Fruit fly (Drosophila melanogaster) whole organism, embryonic: ENCODE data around the gene CG9132.
A peak's percentile ranks its signal among the peaks of the same experiment; 100 is the strongest.

ENCODE experiments used
- Ada2b ChIP-seq: fragments of 200-800 bp; sonication (Bioruptor generic); IDR thresholded peaks from 2 replicates; pipeline ENCODE4 v1.3.6; 2022; ENCODE audit warnings: missing biosample characterization, missing genetic modification characterization
- B-H1 ChIP-seq: fragments of 200-800 bp; sonication (Bioruptor generic); IDR thresholded peaks from 3 replicates; pipeline ENCODE4 v1.3.6; 2022; ENCODE audit warnings: missing biosample characterization, missing genetic modification characterization
- Blimp-1 ChIP-seq: fragments of 200-800 bp; sonication (Bioruptor generic); optimal IDR thresholded peaks from 3 replicates; lab custom pipeline; 2018; ENCODE audit warnings: missing biosample characterization, missing genetic modification characterization, mild to moderate bottlenecking, moderate library complexity, missing genetic modification reagents
- CG10366 ChIP-seq: fragments of 200-800 bp; sonication (Bioruptor generic); IDR thresholded peaks from 2 replicates; pipeline ENCODE4 v1.3.6; 2022; ENCODE audit warnings: missing biosample characterization, missing genetic modification characterization
- CG11504 ChIP-seq: fragments of 200-800 bp; sonication (Bioruptor generic); optimal IDR thresholded peaks from 3 replicates; lab custom pipeline; 2019; ENCODE audit warnings: missing biosample characterization, mild to moderate bottlenecking, missing genetic modification characterization, moderate library complexity
- CG11696 ChIP-seq: fragments of 200-800 bp; sonication (Bioruptor generic); IDR thresholded peaks from 2 replicates; pipeline ENCODE4 v1.3.6; 2022; ENCODE audit warnings: missing biosample characterization, missing genetic modification characterization
- CG12236 ChIP-seq: fragments of 200-800 bp; sonication (Bioruptor generic); optimal IDR thresholded peaks from 2 replicates; lab custom pipeline; 2016; ENCODE audit warnings: missing biosample characterization, missing genetic modification characterization
- CG13775 ChIP-seq: fragments of 200-800 bp; sonication (Bioruptor generic); optimal IDR thresholded peaks from 3 replicates; lab custom pipeline; 2017; ENCODE audit warnings: missing biosample characterization, mild to moderate bottlenecking, missing genetic modification characterization
- CG16863 ChIP-seq: fragments of 200-800 bp; sonication (Bioruptor generic); optimal IDR thresholded peaks from 3 replicates; lab custom pipeline; 2016; ENCODE audit warnings: missing biosample characterization, missing genetic modification characterization
- CG18619 ChIP-seq: fragments of 200-800 bp; sonication (Bioruptor generic); optimal IDR thresholded peaks from 3 replicates; lab custom pipeline; 2017; ENCODE audit warnings: missing biosample characterization, mild to moderate bottlenecking, missing genetic modification characterization
- CG2120 ChIP-seq: fragments of 200-800 bp; sonication (Bioruptor generic); optimal IDR thresholded peaks from 3 replicates; lab custom pipeline; 2016; ENCODE audit warnings: missing biosample characterization, missing genetic modification characterization
- CG2678 ChIP-seq: fragments of 200-800 bp; sonication (Bioruptor generic); optimal IDR thresholded peaks from 3 replicates; lab custom pipeline; 2019; ENCODE audit warnings: missing biosample characterization, mild to moderate bottlenecking, missing genetic modification characterization, moderate library complexity
- CG30403 ChIP-seq: fragments of 200-800 bp; sonication (Bioruptor generic); optimal IDR thresholded peaks from 3 replicates; lab custom pipeline; 2016; ENCODE audit warnings: missing biosample characterization, missing genetic modification characterization
- CG32767 ChIP-seq: fragments of 200-800 bp; sonication (Bioruptor generic); IDR thresholded peaks from 2 replicates; pipeline ENCODE4 v1.3.6; 2022; ENCODE audit warnings: missing biosample characterization, missing genetic modification characterization
- CG32772 ChIP-seq: fragments of 200-800 bp; sonication (Bioruptor generic); IDR thresholded peaks from 2 replicates; pipeline ENCODE4 v1.3.6; 2022; ENCODE audit warnings: missing biosample characterization, missing genetic modification characterization
- CG34376 ChIP-seq: fragments of 200-800 bp; sonication (Bioruptor generic); optimal IDR thresholded peaks from 2 replicates; lab custom pipeline; 2018; ENCODE audit warnings: missing biosample characterization, mild to moderate bottlenecking, missing genetic modification characterization
- CG3726 ChIP-seq: fragments of 200-800 bp; sonication (Bioruptor generic); IDR thresholded peaks from 3 replicates; pipeline ENCODE4, ENCODE4 v1.3.6; 2022; ENCODE audit warnings: missing biosample characterization, missing genetic modification characterization
- CG4424 ChIP-seq: fragments of 200-800 bp; sonication (Bioruptor generic); optimal IDR thresholded peaks from 3 replicates; lab custom pipeline; 2016; ENCODE audit warnings: missing biosample characterization, missing genetic modification characterization
- CG5180 ChIP-seq: fragments of 200-800 bp; sonication (Bioruptor generic); optimal IDR thresholded peaks from 3 replicates; lab custom pipeline; 2017; ENCODE audit warnings: missing biosample characterization, missing genetic modification characterization, mild to moderate bottlenecking, moderate library complexity, missing genetic modification reagents
- CG5245 ChIP-seq: fragments of 200-800 bp; sonication (Bioruptor generic); optimal IDR thresholded peaks from 3 replicates; lab custom pipeline; 2016; ENCODE audit warnings: missing biosample characterization, missing genetic modification characterization
- CG6689 ChIP-seq: fragments of 200-800 bp; sonication (Bioruptor generic); IDR thresholded peaks from 2 replicates; pipeline ENCODE4 v1.3.6; 2022; ENCODE audit warnings: missing biosample characterization, missing genetic modification characterization
- CG7556 ChIP-seq: fragments of 200-800 bp; sonication (Bioruptor generic); optimal IDR thresholded peaks from 2 replicates; lab custom pipeline; 2017; ENCODE audit warnings: missing biosample characterization, mild to moderate bottlenecking, missing genetic modification characterization
- Deaf1 ChIP-seq: fragments of 200-800 bp; optimal IDR thresholded peaks from 3 replicates; lab custom pipeline; 2019; ENCODE audit warnings: missing biosample characterization, mild to moderate bottlenecking, missing genetic modification characterization, moderate library complexity
- Drgx ChIP-seq: fragments of 200-800 bp; sonication (Bioruptor generic); IDR thresholded peaks from 2 replicates; pipeline ENCODE4 v1.3.6; 2022; ENCODE audit warnings: missing biosample characterization, missing genetic modification characterization
- E2f1 ChIP-seq: fragments of 200-800 bp; sonication (Bioruptor generic); IDR thresholded peaks from 2 replicates; pipeline ENCODE4 v1.3.6; 2022; ENCODE audit warnings: missing biosample characterization, missing genetic modification characterization
- Eip74EF ChIP-seq, 2 experiments: fragments of 200-800 bp in 1 of 2; fragments of >200 bp in 1 of 2; sonication (Bioruptor generic) in 1 of 2; optimal IDR thresholded peaks; 2 replicates each; lab custom pipeline; 2017 to 2019; ENCODE audit warnings: missing biosample characterization in 2 of 2, missing genetic modification characterization in 2 of 2, mild to moderate bottlenecking in 1 of 2, moderate library complexity in 1 of 2
- Hr51 ChIP-seq, 2 experiments: fragments of 200-800 bp; sonication (Bioruptor generic); optimal IDR thresholded peaks; 2 replicates in 1 of 2; 3 replicates in 1 of 2; lab custom pipeline; 2016 to 2018; ENCODE audit warnings: missing biosample characterization in 2 of 2, missing genetic modification characterization in 2 of 2, mild to moderate bottlenecking in 1 of 2, moderate library complexity in 1 of 2
- Nf-YA ChIP-seq: fragments of 200-800 bp; sonication (Bioruptor generic); IDR thresholded peaks from 2 replicates; pipeline ENCODE4 v1.3.6; 2022; ENCODE audit warnings: missing biosample characterization, missing genetic modification characterization
- Oli ChIP-seq: fragments of 200-800 bp; sonication (Bioruptor generic); optimal IDR thresholded peaks from 2 replicates; lab custom pipeline; 2018; ENCODE audit warnings: missing biosample characterization, mild to moderate bottlenecking, missing genetic modification characterization, moderate library complexity
- Ptx1 ChIP-seq: fragments of 200-800 bp; sonication (Bioruptor generic); IDR thresholded peaks from 2 replicates; pipeline ENCODE4 v1.3.6; 2022; ENCODE audit warnings: missing biosample characterization, missing genetic modification characterization
- Sox102F ChIP-seq: fragments of 200-800 bp; sonication (Bioruptor generic); optimal IDR thresholded peaks from 2 replicates; lab custom pipeline; 2018; ENCODE audit warnings: missing biosample characterization, mild to moderate bottlenecking, missing genetic modification characterization, moderate library complexity
- Spps ChIP-seq: fragments of 200-800 bp; sonication (Bioruptor generic); optimal IDR thresholded peaks from 2 replicates; lab custom pipeline; 2018; ENCODE audit warnings: missing biosample characterization, mild to moderate bottlenecking, missing genetic modification characterization
- az2 ChIP-seq: fragments of 200-800 bp; sonication (Bioruptor generic); optimal IDR thresholded peaks from 3 replicates; lab custom pipeline; 2016; ENCODE audit warnings: missing biosample characterization, missing genetic modification characterization
- croc ChIP-seq: fragments of 200-800 bp; sonication (Bioruptor generic); conservative IDR thresholded peaks from 3 replicates; pipeline ENCODE4 v1.3.6; 2022; ENCODE audit warnings: missing biosample characterization, missing genetic modification characterization
- danr ChIP-seq: fragments of 200-800 bp; sonication (Bioruptor generic); IDR thresholded peaks from 2 replicates; pipeline ENCODE4 v1.3.6; 2022; ENCODE audit warnings: missing biosample characterization, missing genetic modification characterization
- dimm ChIP-seq: fragments of 200-800 bp; sonication (Bioruptor generic); IDR thresholded peaks from 2 replicates; pipeline ENCODE4 v1.3.6; 2022; ENCODE audit warnings: missing biosample characterization, missing genetic modification characterization
- dysf ChIP-seq: fragments of 200-800 bp; sonication (Bioruptor generic); IDR thresholded peaks from 3 replicates; pipeline ENCODE4 v1.3.6; 2022; ENCODE audit warnings: missing biosample characterization, missing genetic modification characterization
- eve ChIP-seq, 2 experiments: fragments of >200 bp; optimal IDR thresholded peaks; 2 replicates each; lab custom pipeline; 2017; ENCODE audit warnings: missing biosample characterization in 2 of 2, missing genetic modification characterization in 2 of 2
- fd96Cb ChIP-seq: fragments of 200-800 bp; sonication (Bioruptor generic); optimal IDR thresholded peaks from 2 replicates; lab custom pipeline; 2018; ENCODE audit warnings: missing biosample characterization, mild to moderate bottlenecking, missing genetic modification characterization, moderate library complexity
- gem ChIP-seq: fragments of 200-800 bp; sonication (Bioruptor generic); optimal IDR thresholded peaks from 2 replicates; lab custom pipeline; 2019; ENCODE audit warnings: missing biosample characterization, mild to moderate bottlenecking, missing genetic modification characterization, moderate library complexity
- ham ChIP-seq: fragments of 200-800 bp; sonication (Bioruptor generic); IDR thresholded peaks from 2 replicates; pipeline ENCODE4 v1.3.6; 2022; ENCODE audit warnings: missing biosample characterization, missing genetic modification characterization
- lab ChIP-seq: fragments of 200-800 bp; sonication (Bioruptor generic); optimal IDR thresholded peaks from 3 replicates; lab custom pipeline; 2017; ENCODE audit warnings: missing biosample characterization, missing genetic modification characterization, mild to moderate bottlenecking, moderate library complexity, missing genetic modification reagents
- pan ChIP-seq, 4 experiments: fragments of >200 bp in 3 of 4; fragments of 200-800 bp in 1 of 4; sonication (Bioruptor generic) in 1 of 4; optimal IDR thresholded peaks in 3 of 4; IDR thresholded peaks in 1 of 4; 2 replicates each; pipeline versions ENCODE4 v1.3.6 to Lab custom; 2017 to 2022; ENCODE audit warnings: missing biosample characterization in 2 of 4, missing genetic modification characterization in 2 of 4, mixed read lengths in 1 of 4
- pita ChIP-seq: fragments of 200-800 bp; sonication (Bioruptor generic); optimal IDR thresholded peaks from 2 replicates; lab custom pipeline; 2017; ENCODE audit warnings: missing biosample characterization, mild to moderate bottlenecking, missing genetic modification characterization
- sens ChIP-seq: fragments of 200-800 bp; sonication (Bioruptor generic); peaks from one replicate; lab custom pipeline; 2016; ENCODE audit warnings: missing biosample characterization, missing genetic modification characterization
- sisA ChIP-seq: fragments of 200-800 bp; sonication (Bioruptor generic); IDR thresholded peaks from 2 replicates; pipeline ENCODE4 v1.3.6; 2022; ENCODE audit warnings: missing biosample characterization, missing genetic modification characterization
- ssp ChIP-seq: fragments of 200-800 bp; sonication (Bioruptor generic); IDR thresholded peaks from 2 replicates; pipeline ENCODE4 v1.3.6; 2022; ENCODE audit warnings: missing biosample characterization, missing genetic modification characterization
- tup ChIP-seq: fragments of 200-800 bp; sonication (Bioruptor generic); optimal IDR thresholded peaks from 2 replicates; lab custom pipeline; 2016; ENCODE audit warnings: missing biosample characterization, mild to moderate bottlenecking, missing genetic modification characterization, moderate library complexity
- vvl ChIP-seq: fragments of 200-800 bp; sonication (Bioruptor generic); IDR thresholded peaks from 2 replicates; pipeline ENCODE4 v1.3.6; 2022; ENCODE audit warnings: missing biosample characterization, missing genetic modification characterization
- zfh1 ChIP-seq: fragments of 200-800 bp; sonication (Bioruptor generic); IDR thresholded peaks from 3 replicates; pipeline ENCODE4 v1.3.6; 2022; ENCODE audit warnings: missing biosample characterization, missing genetic modification characterization

CG9132 gene

DNA sequence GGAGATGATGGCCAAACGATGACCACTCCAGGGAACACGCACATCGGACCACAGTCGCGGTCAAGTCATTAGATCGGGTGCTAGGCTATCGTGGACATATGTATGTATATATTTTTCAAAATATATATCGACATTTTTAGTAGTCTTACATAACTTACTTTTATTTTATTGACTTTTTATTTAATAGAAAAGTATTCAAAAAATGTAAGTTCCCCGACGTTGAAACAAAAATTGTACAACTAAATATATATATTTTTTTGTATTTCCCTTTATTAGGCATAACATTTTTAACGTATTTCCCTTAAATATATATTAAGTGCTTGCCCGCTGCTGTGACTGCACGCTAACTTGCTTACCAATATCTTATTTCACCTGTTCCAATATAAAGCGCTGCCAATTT, 14.7 kb upstream of the CG9132 start (continued):
- TF ChIP-seq pan (optimal IDR thresholded peaks at IDR 0.05; lab: Kevin White, UChicago) (no peak), pan (GFP tag; optimal IDR thresholded peaks at IDR 0.05 in 1 of 2, IDR thresholded peaks at IDR 0.05 in 1 of 2) (peak in 1 of 2 experiments; percentile 49), Eip74EF (GFP tag; optimal IDR thresholded peaks at IDR 0.05; lab: Kevin White, UChicago) (peak in 1 of 2 experiments; percentile 26), lab (GFP tag; lab: Kevin White, UChicago) (peak; percentile 24), zfh1 (GFP tag; lab: Robert Waterston, UW) (0 out of 3 replicates have a peak, but pooled peaks have one; percentile 13), tup (GFP tag; lab: Kevin White, UChicago) (no peak), Blimp-1 (GFP tag; lab: Kevin White, UChicago) (peak; percentile 21), CG3726 (GFP tag; lab: Robert Waterston, UW) (no peak), ssp (GFP tag; lab: Robert Waterston, UW) (0 out of 2 replicates have a peak, but pooled peaks have one; percentile 14), CG11696 (GFP tag; lab: Robert Waterston, UW) (peak; percentile 60), CG12236 (GFP tag; lab: Kevin White, UChicago) (no peak), pita (GFP tag; lab: Kevin White, UChicago) (no peak), CG5245 (no peak), vvl (GFP tag; lab: Robert Waterston, UW) (0 out of 2 replicates have a peak, but pooled peaks have one; percentile 48), dysf (GFP tag; lab: Robert Waterston, UW) (peak; percentile 52; the same call in 2 of the 3 replicates), CG2120 (GFP tag; lab: Kevin White, UChicago) (no peak), B-H1 (GFP tag; lab: Robert Waterston, UW) (no peak), Oli (tag; lab: Kevin White, UChicago) (peak; percentile 20), CG34376 (no peak), danr (GFP tag; lab: Robert Waterston, UW) (0 out of 2 replicates have a peak, but pooled peaks have one; percentile 25), gem (peak; percentile 36), fd96Cb (tag; lab: Kevin White, UChicago) (peak; percentile 23), CG32767 (GFP tag; lab: Robert Waterston, UW) (peak; percentile 26; the same call in 1 of the 2 replicates), E2f1 (GFP tag; lab: Robert Waterston, UW) (0 out of 2 replicates have a peak, but pooled peaks have one; percentile 21), CG30403 (GFP tag; lab: Kevin White, UChicago) (peak; percentile 11), sisA (GFP tag; lab: Robert Waterston, UW) (peak; percentile 41), CG32772 (GFP tag; lab: Robert Waterston, UW) (no peak), CG7556 (peak; percentile 3), CG5180 (GFP tag; lab: Kevin White, UChicago) (peak; percentile 17), eve (GFP tag; optimal IDR thresholded peaks at IDR 0.05; lab: Kevin White, UChicago) (peak in 1 of 2 experiments; percentile 18), Deaf1 (no peak), CG6689 (GFP tag; lab: Robert Waterston, UW) (0 out of 2 replicates have a peak, but pooled peaks have one; percentile 41), az2 (GFP tag; lab: Kevin White, UChicago) (no peak), ham (GFP tag; lab: Robert Waterston, UW) (no peak), Ada2b (GFP tag; lab: Robert Waterston, UW) (0 out of 2 replicates have a peak, but pooled peaks have one; percentile 32), dimm (GFP tag; lab: Robert Waterston, UW) (no peak), CG16863 (GFP tag; lab: Kevin White, UChicago) (no peak), Sox102F (GFP tag; lab: Kevin White, UChicago) (peak; percentile 9), Drgx (GFP tag; lab: Robert Waterston, UW) (peak; percentile 64; the same call in 1 of the 2 replicates), CG10366 (GFP tag; lab: Robert Waterston, UW) (peak; percentile 37; the same call in 1 of the 2 replicates), Hr51 (GFP tag; optimal IDR thresholded peaks at IDR 0.05; lab: Kevin White, UChicago) (peak in 1 of 2 experiments; percentile 53), CG18619 (GFP tag; lab: Kevin White, UChicago) (no peak), CG2678 (tag; lab: Kevin White, UChicago) (peak; percentile 49), croc (GFP tag; lab: Robert Waterston, UW) (peak; percentile 26; the same call in 1 of the 3 replicates), CG13775 (GFP tag; lab: Kevin White, UChicago) (no peak), Nf-YA (no peak), Ptx1 (GFP tag; lab: Robert Waterston, UW) (peak; percentile 37), sens (GFP tag; lab: Kevin White, UChicago) (peak; percentile 57), CG4424 (GFP tag; lab: Kevin White, UChicago) (peak; percentile 12), CG11504 (tag; lab: Kevin White, UChicago) (peak; percentile 68), Spps (no peak)
